Worm (Caenorhabditis elegans): ENCODE measurements around the gene F54D5.9.

F54D5.9 gene

ce11 chrII:11578327-11578726 is 33.7 kb upstream of the F54D5.9 start, which contains the start of gene smc-6 (continued):
- no peak for TF ChIP-seq lin-1 (GFP tag; IDR thresholded peaks at IDR 0.05)
- no peak for TF ChIP-seq cey-2 (tag; optimal IDR thresholded peaks at IDR 0.05; ENCODE audit: borderline replicate concordance, insufficient read depth)
- no peak for TF ChIP-seq unc-39 (tag; optimal IDR thresholded peaks at IDR 0.05)
- no peak for TF ChIP-seq lin-13 (GFP tag; optimal IDR thresholded peaks at IDR 0.05)
- TF ChIP-seq ctbp-1 (GFP tag; IDR thresholded peaks at IDR 0.05), result no peak
- no peak for TF ChIP-seq ceh-62 (tag; optimal IDR thresholded peaks at IDR 0.05)
- no peak for TF ChIP-seq mep-1 (tag; optimal IDR thresholded peaks at IDR 0.05)
- no peak for TF ChIP-seq hlh-11 (tag; optimal IDR thresholded peaks at IDR 0.05)
- no peak for TF ChIP-seq lsy-2 (tag; optimal IDR thresholded peaks at IDR 0.05)
- TF ChIP-seq spr-3 (GFP tag; optimal IDR thresholded peaks at IDR 0.05), result no peak
- TF ChIP-seq nhr-25 (tag; optimal IDR thresholded peaks at IDR 0.05; ENCODE audit: borderline replicate concordance, insufficient read depth), result no peak
- no peak for TF ChIP-seq nhr-111 (GFP tag; optimal IDR thresholded peaks at IDR 0.05)
- TF ChIP-seq nhr-6 (tag; optimal IDR thresholded peaks at IDR 0.05), result no peak
- TF ChIP-seq mxl-3 (GFP tag; optimal IDR thresholded peaks at IDR 0.05), result no peak
- TF ChIP-seq pha-4 (GFP tag; IDR thresholded peaks at IDR 0.05), result no peak
- peak; percentile 47 for TF ChIP-seq pha-4 (tag; optimal IDR thresholded peaks at IDR 0.05)
- no peak for TF ChIP-seq set-16 (GFP tag; IDR thresholded peaks at IDR 0.05)
- TF ChIP-seq ceh-20 (GFP tag; IDR thresholded peaks at IDR 0.05), result no peak
- TF ChIP-seq lin-29 (GFP tag; IDR thresholded peaks at IDR 0.05), result no peak
- TF ChIP-seq madf-9 (GFP tag; conservative IDR thresholded peaks at IDR 0.05), result no peak
- peak; percentile 65 for TF ChIP-seq dpl-1 (GFP tag; optimal IDR thresholded peaks at IDR 0.05)
- TF ChIP-seq nhr-48 (tag; optimal IDR thresholded peaks at IDR 0.05), result no peak
- TF ChIP-seq dmd-8 (GFP tag; IDR thresholded peaks at IDR 0.05), result no peak
- TF ChIP-seq zag-1 (tag; optimal IDR thresholded peaks at IDR 0.05), result no peak
- peak; percentile 40; the same call in 1 of the 2 replicates for TF ChIP-seq hmg-1.1 (GFP tag; IDR thresholded peaks at IDR 0.05)
- no peak for TF ChIP-seq php-3 (GFP tag; IDR thresholded peaks at IDR 0.05)
- TF ChIP-seq jun-1 (tag; optimal IDR thresholded peaks at IDR 0.05), result no peak
- TF ChIP-seq fos-1 (tag; optimal IDR thresholded peaks at IDR 0.05), result no peak
- TF ChIP-seq T26A8.4 (GFP tag; IDR thresholded peaks at IDR 0.05), result no peak
- no peak for TF ChIP-seq mdt-29 (GFP tag; IDR thresholded peaks at IDR 0.05)
- no peak for TF ChIP-seq egl-43 (GFP tag; IDR thresholded peaks at IDR 0.05)
- TF ChIP-seq fkh-10 (GFP tag; optimal IDR thresholded peaks at IDR 0.05), result peak; percentile 18
- TF ChIP-seq ZK546.5 (tag; optimal IDR thresholded peaks at IDR 0.05), result no peak
- no peak for TF ChIP-seq nhr-77 (tag; optimal IDR thresholded peaks at IDR 0.05)
- TF ChIP-seq ceh-44 (GFP tag; IDR thresholded peaks at IDR 0.05), result no peak
- TF ChIP-seq dmd-6 (GFP tag; IDR thresholded peaks at IDR 0.05), result no peak

DNA sequence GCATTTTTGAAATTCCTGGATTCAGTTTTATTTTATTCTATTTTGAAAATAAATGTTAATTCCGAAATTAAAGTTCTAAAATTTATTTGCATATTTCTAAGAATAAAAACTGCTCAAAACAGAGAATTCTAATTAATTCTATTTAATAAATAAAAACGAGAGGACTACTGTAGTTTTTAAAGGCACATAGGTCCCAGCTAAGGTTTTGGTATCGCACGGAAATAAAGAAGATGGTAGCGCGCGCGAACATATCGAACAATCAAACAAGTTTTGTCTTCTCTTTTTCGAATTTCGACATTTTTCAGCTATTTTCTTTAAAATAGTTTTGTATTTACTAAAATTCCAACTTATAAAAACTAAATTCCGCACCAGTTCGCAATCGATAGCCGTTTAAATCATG is 33.2 kb upstream of the F54D5.9 start:
- TF ChIP-seq mdt-29 (GFP tag; IDR thresholded peaks at IDR 0.05) (no peak), tag-97 (GFP tag; IDR thresholded peaks at IDR 0.05) (no peak), Y48G9A.11 (GFP tag; IDR thresholded peaks at IDR 0.05) (0 out of 2 replicates have a peak, but pooled peaks have one; percentile 61), F49E8.2 (tag; optimal IDR thresholded peaks at IDR 0.05; ENCODE audit: borderline replicate concordance) (peak; percentile 56), nhr-41 (GFP tag; IDR thresholded peaks at IDR 0.05) (no peak), unc-130 (GFP tag; optimal IDR thresholded peaks at IDR 0.05) (peak; percentile 72), ceh-44 (GFP tag; IDR thresholded peaks at IDR 0.05) (no peak), mxl-3 (GFP tag; optimal IDR thresholded peaks at IDR 0.05) (no peak), pha-4 (GFP tag; IDR thresholded peaks at IDR 0.05) (no peak), pha-4 (tag; optimal IDR thresholded peaks at IDR 0.05) (no peak), zip-11 (GFP tag; IDR thresholded peaks at IDR 0.05) (no peak), tra-1 (GFP tag; IDR thresholded peaks at IDR 0.05) (no peak), lin-1 (GFP tag; IDR thresholded peaks at IDR 0.05) (no peak), lin-38 (GFP tag; IDR thresholded peaks at IDR 0.05) (peak; percentile 69), egl-27 (tag; optimal IDR thresholded peaks at IDR 0.05) (no peak)

Data from whole organism, L4 larva.